Fruit fly (Drosophila melanogaster): Measurements from ENCODE around the gene CG13678.

The CG13678 gene

dm6 chr3L:8180464-8181137 is 41.3 kb upstream of the CG13678 start, which contains the start of the genes mthl7 and Uxs (continued):
- no peak for TF ChIP-seq ato (GFP tag; IDR thresholded peaks at IDR 0.05; ENCODE audit: partially characterized antibody)
- no peak for TF ChIP-seq CG11456 (GFP tag; IDR thresholded peaks at IDR 0.05)
- TF ChIP-seq jumu (GFP tag; optimal IDR thresholded peaks at IDR 0.05), result no peak
- no peak for TF ChIP-seq CG10462 (GFP tag; optimal IDR thresholded peaks at IDR 0.05)
- TF ChIP-seq slbo (GFP tag; IDR thresholded peaks at IDR 0.05), result no peak
- no peak for TF ChIP-seq Xrp1 (GFP tag; IDR thresholded peaks at IDR 0.05)
- no peak for TF ChIP-seq slp2 (GFP tag; optimal IDR thresholded peaks at IDR 0.05)
- no peak for TF ChIP-seq zf30C (GFP tag; optimal IDR thresholded peaks at IDR 0.05)
- no peak for TF ChIP-seq CG1529 (GFP tag; optimal IDR thresholded peaks at IDR 0.05)
- no peak for TF ChIP-seq CG4730 (GFP tag; IDR thresholded peaks at IDR 0.05)
- no peak for TF ChIP-seq CG7271 (tag; optimal IDR thresholded peaks at IDR 0.05)
- TF ChIP-seq tll (GFP tag; optimal IDR thresholded peaks at IDR 0.05), result no peak
- peak; percentile 81 for TF ChIP-seq sens (GFP tag)
- no peak for TF ChIP-seq Atf3 (GFP tag; optimal IDR thresholded peaks at IDR 0.05)
- peak; percentile 51 for TF ChIP-seq grn (GFP tag; optimal IDR thresholded peaks at IDR 0.05)
- TF ChIP-seq CG8924 (tag; optimal IDR thresholded peaks at IDR 0.05), result no peak
- TF ChIP-seq Hand (GFP tag; optimal IDR thresholded peaks at IDR 0.05), result no peak
- TF ChIP-seq CHES-1-like (GFP tag; optimal IDR thresholded peaks at IDR 0.05), result no peak
- TF ChIP-seq CG3726 (GFP tag; IDR thresholded peaks at IDR 0.05), result no peak
- no peak for TF ChIP-seq gcm2 (GFP tag; optimal IDR thresholded peaks at IDR 0.05)
- peak; percentile 67 for TF ChIP-seq CG13287 (GFP tag; IDR thresholded peaks at IDR 0.05; ENCODE audit: partially characterized antibody)
- 0 out of 3 replicates have a peak, but pooled peaks have one; percentile 29 for TF ChIP-seq CG7963 (GFP tag; IDR thresholded peaks at IDR 0.05; ENCODE audit: partially characterized antibody)
- peak; percentile 36 for TF ChIP-seq Med (GFP tag)
- TF ChIP-seq fd64A (GFP tag; optimal IDR thresholded peaks at IDR 0.05), result no peak
- peak; percentile 41 for TF ChIP-seq MESR4 (GFP tag; optimal IDR thresholded peaks at IDR 0.05)
- no peak for TF ChIP-seq CG8281 (tag; optimal IDR thresholded peaks at IDR 0.05)
- peak; percentile 35; the same call in 1 of the 3 replicates for TF ChIP-seq knrl (GFP tag; IDR thresholded peaks at IDR 0.05; ENCODE audit: partially characterized antibody)
- peak; percentile 29; the same call in 1 of the 2 replicates for TF ChIP-seq hbn (GFP tag; IDR thresholded peaks at IDR 0.05; ENCODE audit: partially characterized antibody)
- TF ChIP-seq ERR (GFP tag; optimal IDR thresholded peaks at IDR 0.05), result no peak
- no peak for TF ChIP-seq corto (GFP tag; optimal IDR thresholded peaks at IDR 0.05)
- no peak for TF ChIP-seq ken (GFP tag; IDR thresholded peaks at IDR 0.05)
- no peak for TF ChIP-seq z (GFP tag; IDR thresholded peaks at IDR 0.05)
- no peak for TF ChIP-seq CG6854 (GFP tag; optimal IDR thresholded peaks at IDR 0.05)
- peak; percentile 50 for TF ChIP-seq Scr (GFP tag; IDR thresholded peaks at IDR 0.05; ENCODE audit: partially characterized antibody)
- no peak for TF ChIP-seq Lpt (GFP tag; optimal IDR thresholded peaks at IDR 0.05)
- 0 out of 3 replicates have a peak, but pooled peaks have one; percentile 46 for TF ChIP-seq Doc3 (GFP tag; IDR thresholded peaks at IDR 0.05; ENCODE audit: partially characterized antibody)
- TF ChIP-seq lab (GFP tag; optimal IDR thresholded peaks at IDR 0.05), result no peak
- no peak for TF ChIP-seq CG7786 (GFP tag; optimal IDR thresholded peaks at IDR 0.05)
- no peak for TF ChIP-seq CG9727 (GFP tag; optimal IDR thresholded peaks at IDR 0.05)
- peak; percentile 25 for TF ChIP-seq CG2116 (GFP tag; optimal IDR thresholded peaks at IDR 0.05)
- no peak for TF ChIP-seq CG1602 (GFP tag; optimal IDR thresholded peaks at IDR 0.05)
- TF ChIP-seq CG10565 (GFP tag; optimal IDR thresholded peaks at IDR 0.05), result no peak
- TF ChIP-seq CG5953 (GFP tag; IDR thresholded peaks at IDR 0.05), result no peak
- no peak for TF ChIP-seq ab (GFP tag; optimal IDR thresholded peaks at IDR 0.05)
- peak; percentile 16 for TF ChIP-seq Ets97D (GFP tag; optimal IDR thresholded peaks at IDR 0.05)
- peak; percentile 15 for TF ChIP-seq grau (tag; optimal IDR thresholded peaks at IDR 0.05)
- TF ChIP-seq CG8388 (GFP tag; optimal IDR thresholded peaks at IDR 0.05), result no peak
- TF ChIP-seq stc (GFP tag; IDR thresholded peaks at IDR 0.05), result no peak
- no peak for TF ChIP-seq ewg (GFP tag; optimal IDR thresholded peaks at IDR 0.05)
- no peak for TF ChIP-seq klu (GFP tag; IDR thresholded peaks at IDR 0.05)

Measured in whole organism, embryonic.